Fruit fly (Drosophila melanogaster): ENCODE results near the gene CG13606.

CG13606 gene

DNA sequence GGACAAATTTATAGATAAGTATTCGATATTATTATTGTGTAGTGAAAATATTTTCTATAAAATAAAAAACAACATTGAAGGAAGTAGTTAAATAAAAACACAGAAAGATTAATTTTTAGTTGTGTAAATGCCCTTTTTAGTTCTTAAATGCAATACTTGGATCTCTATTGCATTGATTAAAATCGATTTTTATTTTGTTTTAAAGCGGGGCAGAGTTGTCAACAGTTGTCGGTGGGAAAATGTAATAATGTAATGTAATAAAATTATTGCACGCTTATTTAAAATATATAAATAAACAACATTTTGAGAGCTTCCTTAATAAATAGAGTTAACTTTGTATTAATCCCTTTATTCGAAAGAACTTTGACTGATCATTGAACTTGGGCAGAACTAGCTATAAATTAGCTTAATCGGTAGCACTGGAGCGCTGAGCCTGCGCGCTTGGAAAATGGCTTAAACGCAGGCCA, 8.8 kb upstream of the CG13606 start, which contains the start of gene Apc2 (continued):
- TF ChIP-seq net (GFP tag; optimal IDR thresholded peaks at IDR 0.05) (peak; percentile 52), Ets21C (GFP tag; optimal IDR thresholded peaks at IDR 0.05) (no peak), CG3032 (tag; optimal IDR thresholded peaks at IDR 0.05) (peak; percentile 64), CG15336 (GFP tag; IDR thresholded peaks at IDR 0.05) (peak; percentile 56), Eip78C (GFP tag) (peak; percentile 91), lz (GFP tag; optimal IDR thresholded peaks at IDR 0.05) (peak; percentile 76), CG8119 (GFP tag; IDR thresholded peaks at IDR 0.05) (no peak), CG16779 (tag; optimal IDR thresholded peaks at IDR 0.05) (no peak), eg (GFP tag; IDR thresholded peaks at IDR 0.05) (peak; percentile 70), Hr39 (GFP tag; optimal IDR thresholded peaks at IDR 0.05) (peak; percentile 61), CG4318 (GFP tag; optimal IDR thresholded peaks at IDR 0.05) (no peak), CG6792 (GFP tag; optimal IDR thresholded peaks at IDR 0.05) (peak; percentile 49), Eip93F (GFP tag; optimal IDR thresholded peaks at IDR 0.05) (no peak), CG34406 (GFP tag; optimal IDR thresholded peaks at IDR 0.05) (peak; percentile 57), CG6163 (GFP tag; IDR thresholded peaks at IDR 0.05) (peak; percentile 71), CG8632 (GFP tag; optimal IDR thresholded peaks at IDR 0.05) (peak; percentile 37), CG32006 (GFP tag; optimal IDR thresholded peaks at IDR 0.05) (peak; percentile 69), CG7368 (GFP tag; optimal IDR thresholded peaks at IDR 0.05) (no peak), CG11762 (GFP tag; optimal IDR thresholded peaks at IDR 0.05; ENCODE audit: insufficient read depth) (no peak), CG8319 (GFP tag; optimal IDR thresholded peaks at IDR 0.05) (no peak), Sox15 (GFP tag; optimal IDR thresholded peaks at IDR 0.05) (no peak), CG11294 (GFP tag; IDR thresholded peaks at IDR 0.05) (no peak), esn (GFP tag; optimal IDR thresholded peaks at IDR 0.05) (peak; percentile 75), svp (GFP tag) (no peak), CG3919 (GFP tag; optimal IDR thresholded peaks at IDR 0.05) (peak; percentile 58), CG6276 (GFP tag; optimal IDR thresholded peaks at IDR 0.05) (no peak), achi (GFP tag; optimal IDR thresholded peaks at IDR 0.05) (peak; percentile 62), Blimp-1 (GFP tag; optimal IDR thresholded peaks at IDR 0.05) (no peak), CG10631 (GFP tag; optimal IDR thresholded peaks at IDR 0.05) (peak; percentile 69), Gug (GFP tag; IDR thresholded peaks at IDR 0.05) (peak; percentile 45; the same call in 1 of the 2 replicates)

- TF ChIP-seq cyc (GFP tag; optimal IDR thresholded peaks at IDR 0.05) (peak; percentile 45), CG11294 (GFP tag; IDR thresholded peaks at IDR 0.05) (0 out of 2 replicates have a peak, but pooled peaks have one; percentile 23), CG31627 (GFP tag; optimal IDR thresholded peaks at IDR 0.05) (peak; percentile 48), dac (GFP tag; optimal IDR thresholded peaks at IDR 0.05) (no peak), Eip75B (GFP tag; optimal IDR thresholded peaks at IDR 0.05) (peak; percentile 33), CG11762 (GFP tag; optimal IDR thresholded peaks at IDR 0.05; ENCODE audit: insufficient read depth) (no peak), Eip78C (GFP tag) (peak; percentile 67), CG15336 (GFP tag; IDR thresholded peaks at IDR 0.05) (0 out of 2 replicates have a peak, but pooled peaks have one; percentile 23), Sox14 (GFP tag; optimal IDR thresholded peaks at IDR 0.05) (peak; percentile 33), CG3032 (tag; optimal IDR thresholded peaks at IDR 0.05) (peak; percentile 44), eg (GFP tag; IDR thresholded peaks at IDR 0.05) (peak; percentile 48; the same call in 1 of the 3 replicates), topi (GFP tag; optimal IDR thresholded peaks at IDR 0.05) (peak; percentile 28), esn (GFP tag; optimal IDR thresholded peaks at IDR 0.05) (peak; percentile 64), CG3919 (GFP tag; optimal IDR thresholded peaks at IDR 0.05) (no peak), achi (GFP tag; optimal IDR thresholded peaks at IDR 0.05) (peak; percentile 39), lz (GFP tag; optimal IDR thresholded peaks at IDR 0.05) (peak; percentile 47), CG9139 (GFP tag; optimal IDR thresholded peaks at IDR 0.05) (no peak)
These were observed 3.1 kb upstream of the CG13606 start, which contains the start of gene CG5510 for dm6 chr3R:24169362-24169761. TSS of gene CG5510 (minus strand) at chr3R:24169562.

dm6 chr3R:24186188-24186587, 13.8 kb downstream of the CG13606 start, which contains the start of gene mora:
TSS of gene mora (plus strand) at chr3R:24186359.
- TF ChIP-seq Hr38 (GFP tag; optimal IDR thresholded peaks at IDR 0.05) = no peak
- peak; percentile 34 for TF ChIP-seq Eip78C (GFP tag)
- no peak for TF ChIP-seq ss (GFP tag; optimal IDR thresholded peaks at IDR 0.05)
